Worm (Caenorhabditis elegans) whole organism, early embryonic: ENCODE measurements around the gene dhs-14.

Experiments used
- B0310.2 ChIP-seq: sonication (generic microtip); optimal IDR thresholded peaks from 2 replicates; lab custom pipeline; 2016; ENCODE audit warnings: mild to moderate bottlenecking, missing genetic modification characterization, missing compliant biosample characterization
- F13C5.2 ChIP-seq: sonication (generic microtip); optimal IDR thresholded peaks from 2 replicates; lab custom pipeline; 2017; ENCODE audit warnings: mild to moderate bottlenecking, missing genetic modification characterization, inconsistent platforms, missing compliant biosample characterization
- aly-1 ChIP-seq: sonication (generic microtip); optimal IDR thresholded peaks from 2 replicates; lab custom pipeline; 2016; ENCODE audit warnings: missing genetic modification characterization, missing compliant biosample characterization
- ama-1 ChIP-seq: fragments of 150-350 bp; optimal IDR thresholded peaks from 2 replicates; lab custom pipeline; 2014
- ceh-13 ChIP-seq: fragments of 200-800 bp; sonication (Bioruptor generic); optimal IDR thresholded peaks from 2 replicates; lab custom pipeline; 2018; ENCODE audit warnings: mild to moderate bottlenecking, missing genetic modification characterization, missing compliant biosample characterization
- ceh-36 ChIP-seq: sonication (generic microtip); optimal IDR thresholded peaks from 2 replicates; lab custom pipeline; 2016; ENCODE audit warnings: missing genetic modification characterization, inconsistent platforms, missing compliant biosample characterization
- ets-7 ChIP-seq: sonication (generic microtip); optimal IDR thresholded peaks from 2 replicates; lab custom pipeline; 2016; ENCODE audit warnings: missing genotype, missing genetic modification characterization, missing compliant biosample characterization
- flt-1 ChIP-seq: fragments of 200-800 bp; sonication (Bioruptor generic); IDR thresholded peaks from 2 replicates; pipeline ENCODE4 v1.3.6; 2022; ENCODE audit warnings: missing genetic modification characterization, missing compliant biosample characterization
- hmbx-1 ChIP-seq: sonication (generic microtip); optimal IDR thresholded peaks from 2 replicates; lab custom pipeline; 2016; ENCODE audit warnings: mild to moderate bottlenecking, missing genetic modification characterization, missing compliant biosample characterization
- hmg-4 ChIP-seq: fragments of 200-800 bp; sonication (Bioruptor generic); optimal IDR thresholded peaks from 2 replicates; lab custom pipeline; 2018; ENCODE audit warnings: mild to moderate bottlenecking, missing genetic modification characterization, missing compliant biosample characterization
- hnd-1 ChIP-seq: sonication (generic microtip); optimal IDR thresholded peaks from 2 replicates; lab custom pipeline; 2016; ENCODE audit warnings: missing genetic modification characterization, missing compliant biosample characterization
- pes-1 ChIP-seq: fragments of 200-800 bp; sonication (Bioruptor generic); IDR thresholded peaks from 2 replicates; pipeline ENCODE4 v1.3.6; 2022; ENCODE audit warnings: missing genetic modification reagents, missing genetic modification characterization, missing compliant biosample characterization
- scrt-1 ChIP-seq: fragments of 200-800 bp; sonication (Bioruptor generic); IDR thresholded peaks from 2 replicates; pipeline ENCODE4 v1.3.6; 2022; ENCODE audit warnings: missing genetic modification characterization, missing compliant biosample characterization
- sea-1 ChIP-seq: fragments of 200-800 bp; sonication (Bioruptor generic); conservative IDR thresholded peaks from 2 replicates; pipeline ENCODE4 v1.3.6; 2022; ENCODE audit warnings: missing genetic modification characterization, missing compliant biosample characterization
- tbx-11 ChIP-seq: fragments of 200-800 bp; sonication (Bioruptor generic); IDR thresholded peaks from 2 replicates; pipeline ENCODE4 v1.3.6; 2022; ENCODE audit warnings: missing genetic modification characterization, missing compliant biosample characterization
- tbx-37 ChIP-seq: fragments of 200-800 bp; sonication (Bioruptor generic); conservative IDR thresholded peaks from 2 replicates; pipeline ENCODE4 v1.3.6; 2022; ENCODE audit warnings: missing genetic modification reagents, missing genetic modification characterization, missing compliant biosample characterization
- tra-4 ChIP-seq: sonication (generic microtip); optimal IDR thresholded peaks from 2 replicates; lab custom pipeline; 2017; ENCODE audit warnings: missing genetic modification characterization, missing compliant biosample characterization

The dhs-14 gene

DNA sequence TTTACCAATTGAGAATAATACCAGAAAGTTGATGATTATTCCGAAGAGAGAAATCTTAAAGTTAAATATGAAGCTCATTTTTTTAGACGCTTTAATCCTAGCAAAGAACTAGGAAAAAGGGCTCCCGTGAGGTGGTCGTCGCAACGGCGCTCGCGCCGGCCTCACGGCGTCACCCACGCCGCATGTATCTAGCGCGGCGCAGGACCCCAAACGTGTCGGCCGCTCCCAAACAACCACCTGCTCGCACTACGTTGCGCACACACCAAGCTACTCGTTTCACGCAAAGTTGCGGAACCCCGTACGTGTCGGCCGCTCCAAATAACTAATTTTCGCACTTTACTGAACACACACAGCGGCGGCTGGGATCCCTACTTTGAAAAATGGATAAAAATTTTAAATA lies 18.6 kb downstream of the dhs-14 start:
- TF ChIP-seq tbx-11 (GFP tag; lab: Robert Waterston, UW) (no peak), pes-1 (no peak), ceh-36 (tag; lab: Kevin White, UChicago) (no peak), hmg-4 (GFP tag; lab: Kevin White, UChicago) (no peak), aly-1 (tag; lab: Kevin White, UChicago) (no peak), ets-7 (tag; lab: Kevin White, UChicago) (no peak), flt-1 (GFP tag; lab: Robert Waterston, UW) (no peak), F13C5.2 (no peak), tbx-37 (GFP tag; lab: Robert Waterston, UW) (no peak)

DNA sequence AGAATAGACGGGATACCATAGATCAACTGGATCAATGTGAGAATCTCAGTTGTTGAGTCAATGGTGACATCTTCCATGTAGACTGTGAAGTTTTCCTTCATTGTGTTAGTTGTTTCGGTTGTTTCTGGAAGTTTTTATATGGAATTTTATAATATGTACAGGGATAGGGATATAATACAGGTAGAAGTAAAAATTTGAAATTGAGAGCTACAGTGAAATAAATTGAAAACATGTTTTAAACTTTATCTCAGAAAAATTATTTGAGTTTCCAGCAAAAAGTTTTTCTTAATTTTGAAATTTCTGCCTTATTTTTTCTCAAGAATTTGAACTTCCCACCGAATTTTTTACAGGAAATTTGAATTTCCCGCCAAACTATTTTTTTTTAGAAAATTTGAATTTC lies 22.7 kb downstream of the dhs-14 start, which contains the start of gene srg-62:
TSS of gene srg-62 (minus strand) at position 101 of the 400 bp plus-strand sequence.
- TF ChIP-seq ceh-13 (GFP tag; lab: Kevin White, UChicago) = no peak
- TF ChIP-seq sea-1 (GFP tag; lab: Robert Waterston, UW) = no peak
- TF ChIP-seq scrt-1 (GFP tag; lab: Robert Waterston, UW) = no peak
- TF ChIP-seq flt-1 (GFP tag; lab: Robert Waterston, UW) = no peak
- TF ChIP-seq aly-1 (tag; lab: Kevin White, UChicago) = no peak
- TF ChIP-seq B0310.2 (tag; lab: Kevin White, UChicago) = no peak
- TF ChIP-seq tra-4 (tag; lab: Kevin White, UChicago) = no peak
- no peak for TF ChIP-seq tbx-37 (GFP tag; lab: Robert Waterston, UW)
- no peak for TF ChIP-seq hmg-4 (GFP tag; lab: Kevin White, UChicago)
- TF ChIP-seq ets-7 (tag; lab: Kevin White, UChicago) = no peak
- TF ChIP-seq ama-1 (lab: Kevin White, UChicago) = no peak
- no peak for TF ChIP-seq ceh-36 (tag; lab: Kevin White, UChicago)
- no peak for TF ChIP-seq tbx-11 (GFP tag; lab: Robert Waterston, UW)
- TF ChIP-seq F13C5.2 = no peak
- TF ChIP-seq hmbx-1 (tag; lab: Kevin White, UChicago) = no peak
- no peak for TF ChIP-seq hnd-1

DNA sequence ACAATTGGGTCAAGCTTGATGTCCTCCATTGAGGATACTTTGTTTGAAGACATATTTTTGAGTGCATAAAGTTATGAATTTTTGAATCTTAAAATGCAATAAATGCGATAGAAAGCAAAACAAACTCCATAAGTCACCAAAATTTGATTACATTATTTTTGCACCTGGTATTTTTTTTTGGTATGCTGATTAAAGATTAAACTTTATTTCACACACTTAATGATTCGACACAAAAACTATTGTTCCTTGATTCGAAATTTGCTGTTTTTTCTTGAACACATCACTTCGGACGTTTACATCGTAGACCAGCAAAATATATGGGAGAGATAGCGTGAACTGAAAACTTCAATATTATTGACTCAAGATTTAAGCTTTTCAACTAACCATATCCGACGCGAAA lies 24.8 kb downstream of the dhs-14 start, which contains the start of gene srg-61:
TSS of gene srg-61 (minus strand) at position 101 of the 400 bp plus-strand sequence.
- no peak for TF ChIP-seq flt-1 (GFP tag; lab: Robert Waterston, UW)
- TF ChIP-seq pes-1 = no peak
- TF ChIP-seq ceh-36 (tag; lab: Kevin White, UChicago) = no peak
- no peak for TF ChIP-seq tbx-37 (GFP tag; lab: Robert Waterston, UW)
- no peak for TF ChIP-seq tbx-11 (GFP tag; lab: Robert Waterston, UW)
- no peak for TF ChIP-seq B0310.2 (tag; lab: Kevin White, UChicago)
- no peak for TF ChIP-seq sea-1 (GFP tag; lab: Robert Waterston, UW)
- TF ChIP-seq tra-4 (tag; lab: Kevin White, UChicago) = no peak
- TF ChIP-seq scrt-1 (GFP tag; lab: Robert Waterston, UW) = no peak
- TF ChIP-seq hmbx-1 (tag; lab: Kevin White, UChicago) = no peak
- no peak for TF ChIP-seq hmg-4 (GFP tag; lab: Kevin White, UChicago)
- no peak for TF ChIP-seq ets-7 (tag; lab: Kevin White, UChicago)
- TF ChIP-seq aly-1 (tag; lab: Kevin White, UChicago) = no peak
- TF ChIP-seq ceh-13 (GFP tag; lab: Kevin White, UChicago) = no peak
- no peak for TF ChIP-seq F13C5.2
- no peak for TF ChIP-seq hnd-1
- TF ChIP-seq ama-1 (lab: Kevin White, UChicago) = no peak

DNA sequence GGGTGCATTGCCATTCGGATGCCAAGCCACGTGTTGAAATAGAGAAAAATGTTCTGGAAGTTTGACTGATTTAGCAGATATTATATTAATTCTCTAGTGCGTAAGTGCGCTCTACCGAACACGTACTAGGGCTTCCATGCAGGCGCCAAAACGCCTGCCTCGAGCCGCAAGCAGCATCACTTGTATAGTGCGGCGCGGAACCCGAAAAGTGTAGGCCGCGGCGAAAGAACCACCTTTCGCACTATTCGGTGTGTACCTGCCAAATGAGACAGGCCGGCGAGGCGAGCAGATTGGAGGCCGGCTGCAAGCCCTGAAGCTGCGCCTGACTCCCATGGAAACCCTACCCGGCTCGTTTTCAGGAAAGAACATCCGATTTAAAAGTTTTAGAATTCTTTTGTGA lies 25.4 kb downstream of the dhs-14 start:
- no peak for TF ChIP-seq flt-1 (GFP tag; lab: Robert Waterston, UW)
- no peak for TF ChIP-seq hmg-4 (GFP tag; lab: Kevin White, UChicago)

DNA sequence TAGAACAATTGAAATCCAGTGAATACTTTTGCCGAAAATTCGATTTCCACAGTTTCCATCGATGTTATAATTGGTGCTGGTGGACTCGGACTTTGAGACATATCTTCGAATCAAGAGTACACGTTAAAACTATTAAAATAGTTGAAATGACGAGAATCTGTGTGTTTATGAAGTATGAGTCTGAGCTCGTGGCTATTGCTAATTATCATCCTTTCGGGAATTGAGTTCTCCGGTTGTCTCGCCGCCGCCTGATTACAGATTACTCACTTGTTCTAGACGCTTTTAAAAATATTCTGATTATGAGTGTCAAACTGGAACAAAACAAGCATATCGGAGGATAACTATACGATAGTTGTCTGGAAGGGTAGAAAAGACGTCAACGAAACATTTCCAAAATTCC lies 26.8 kb downstream of the dhs-14 start, which contains the start of gene srg-56:
TSS of gene srg-56 (minus strand) at position 101 of the 400 bp plus-strand sequence.
- TF ChIP-seq hnd-1 (no peak), pes-1 (no peak), ceh-13 (GFP tag; lab: Kevin White, UChicago) (no peak), scrt-1 (GFP tag; lab: Robert Waterston, UW) (no peak), ceh-36 (tag; lab: Kevin White, UChicago) (no peak), tbx-11 (GFP tag; lab: Robert Waterston, UW) (no peak), sea-1 (GFP tag; lab: Robert Waterston, UW) (no peak), tbx-37 (GFP tag; lab: Robert Waterston, UW) (no peak), ets-7 (tag; lab: Kevin White, UChicago) (no peak), hmbx-1 (tag; lab: Kevin White, UChicago) (no peak)

DNA sequence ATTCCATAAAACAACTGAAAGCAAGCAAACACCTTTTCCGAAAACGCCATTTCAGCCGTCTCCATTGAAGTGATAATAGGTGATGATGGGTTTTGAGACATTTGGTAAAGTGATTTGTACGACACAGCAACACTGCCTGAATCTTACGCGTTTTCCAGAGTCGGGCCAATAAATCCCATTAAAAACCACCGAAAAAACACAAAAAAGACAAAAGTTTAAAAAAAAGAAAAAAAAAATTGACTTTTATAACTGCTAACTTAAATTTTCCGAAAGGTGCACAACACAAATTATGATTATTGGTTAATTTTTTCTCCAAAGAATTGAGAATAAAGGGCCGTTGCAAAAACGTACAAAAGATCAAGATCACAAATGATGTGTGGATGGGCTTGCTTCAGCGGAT lies 30.6 kb downstream of the dhs-14 start, which contains the start of gene srg-57:
TSS of gene srg-57 (minus strand) at position 101 of the 400 bp plus-strand sequence.
- no peak for TF ChIP-seq pes-1
- no peak for TF ChIP-seq sea-1 (GFP tag; lab: Robert Waterston, UW)
- TF ChIP-seq aly-1 (tag; lab: Kevin White, UChicago) = no peak
- no peak for TF ChIP-seq tra-4 (tag; lab: Kevin White, UChicago)
- no peak for TF ChIP-seq ceh-36 (tag; lab: Kevin White, UChicago)
- no peak for TF ChIP-seq ceh-13 (GFP tag; lab: Kevin White, UChicago)
- TF ChIP-seq flt-1 (GFP tag; lab: Robert Waterston, UW) = no peak
- no peak for TF ChIP-seq tbx-37 (GFP tag; lab: Robert Waterston, UW)
- TF ChIP-seq hnd-1 = no peak
- no peak for TF ChIP-seq F13C5.2
- TF ChIP-seq hmg-4 (GFP tag; lab: Kevin White, UChicago) = no peak
- TF ChIP-seq scrt-1 (GFP tag; lab: Robert Waterston, UW) = no peak
- no peak for TF ChIP-seq tbx-11 (GFP tag; lab: Robert Waterston, UW)

DNA sequence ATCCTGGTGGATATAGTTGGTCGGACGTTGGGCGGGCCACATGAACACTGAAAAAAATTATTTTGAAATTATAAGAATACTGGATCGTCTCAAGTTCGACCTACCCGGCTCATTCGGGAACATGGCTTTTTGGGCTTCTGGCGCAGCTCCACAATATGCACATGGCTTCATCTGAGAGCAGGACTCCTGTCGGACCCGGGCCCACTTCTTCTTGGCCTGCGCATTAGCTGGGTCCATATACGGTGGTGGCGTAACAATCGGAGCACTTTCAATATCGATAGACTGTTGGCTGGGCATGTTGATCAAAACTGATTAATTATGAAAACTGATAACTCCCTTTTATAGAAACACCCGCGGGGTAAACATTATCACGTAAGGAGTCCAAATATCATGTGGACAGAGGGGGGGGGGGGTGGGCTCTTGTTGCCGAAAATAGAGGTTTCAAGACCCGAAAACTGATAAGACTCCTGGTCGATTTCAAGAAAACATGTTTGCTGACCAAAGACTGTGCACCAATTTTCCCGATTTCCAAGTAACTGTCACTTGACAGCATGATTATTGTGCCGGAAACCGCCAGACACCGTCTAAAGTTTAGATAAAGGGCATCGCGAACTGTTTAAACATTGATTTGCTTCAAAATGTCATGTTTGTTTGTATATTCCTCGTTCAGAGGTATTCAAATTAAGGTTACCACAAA lies 34.1 kb downstream of the dhs-14 start, which contains the start of gene dod-3:
TSS of gene dod-3 (minus strand) at position 315 of the 697 bp plus-strand sequence.
- TF ChIP-seq tra-4 (tag; lab: Kevin White, UChicago) (no peak), B0310.2 (tag; lab: Kevin White, UChicago) (no peak), hnd-1 (no peak), hmg-4 (GFP tag; lab: Kevin White, UChicago) (no peak), scrt-1 (GFP tag; lab: Robert Waterston, UW) (no peak), tbx-37 (GFP tag; lab: Robert Waterston, UW) (no peak), aly-1 (tag; lab: Kevin White, UChicago) (no peak), F13C5.2 (no peak), tbx-11 (GFP tag; lab: Robert Waterston, UW) (no peak)
